Fruit fly (Drosophila melanogaster): ENCODE measurements around the gene RnrL.

The RnrL gene

DNA sequence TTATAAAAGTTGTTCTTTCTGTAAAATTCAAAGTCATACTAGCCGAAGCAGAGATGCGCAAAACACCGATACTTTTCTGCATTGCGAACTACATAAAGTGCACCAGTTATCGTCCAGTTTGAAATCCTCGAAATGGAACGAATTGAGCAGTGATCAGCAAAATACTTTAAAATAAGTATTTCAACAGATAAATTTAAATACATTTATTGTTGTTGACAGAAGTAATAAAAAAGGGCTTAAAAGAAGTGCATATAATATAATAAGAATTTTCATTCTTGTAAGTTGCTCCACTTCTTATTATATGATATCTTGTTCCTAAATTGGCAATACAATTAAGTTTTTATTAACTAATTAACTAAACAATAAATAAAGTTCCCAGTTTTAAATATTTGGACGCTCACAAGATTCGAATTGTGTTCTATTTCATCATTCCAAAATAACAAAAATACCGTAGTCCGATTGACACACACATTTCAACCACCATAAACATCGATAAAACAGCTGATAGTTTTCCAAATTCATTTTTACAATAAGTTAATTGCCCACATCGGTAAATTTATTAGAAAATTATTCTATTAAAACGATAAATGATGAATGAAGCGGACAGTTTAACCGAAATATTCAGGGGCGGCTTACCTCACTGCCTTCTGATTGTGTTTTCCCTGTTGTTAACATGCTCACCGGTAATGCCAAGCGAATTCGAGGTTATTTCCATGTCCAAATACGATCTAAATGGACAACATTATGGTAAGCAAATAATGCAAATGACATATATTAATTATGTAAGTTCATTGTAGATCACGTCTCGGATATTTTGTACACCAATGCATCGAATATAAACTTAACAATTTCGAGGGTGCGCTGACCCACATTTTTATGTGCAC, 13.2 kb downstream of the RnrL start, which contains the start of the genes Usp14 and CG4972 (continued):
- TF ChIP-seq rib (GFP tag; IDR thresholded peaks at IDR 0.05) (no peak), CG11723 (GFP tag; optimal IDR thresholded peaks at IDR 0.05) (peak; percentile 80), grau (tag; optimal IDR thresholded peaks at IDR 0.05) (peak; percentile 25), nmo (GFP tag; optimal IDR thresholded peaks at IDR 0.05) (peak; percentile 71), CG1792 (GFP tag; optimal IDR thresholded peaks at IDR 0.05) (no peak), pzg (GFP tag; optimal IDR thresholded peaks at IDR 0.05) (peak; percentile 40), BtbVII (GFP tag; optimal IDR thresholded peaks at IDR 0.05) (no peak), vvl (GFP tag; IDR thresholded peaks at IDR 0.05) (no peak), yki (optimal IDR thresholded peaks at IDR 0.05) (no peak), CG4617 (GFP tag; optimal IDR thresholded peaks at IDR 0.05; ENCODE audit: borderline replicate concordance) (peak; percentile 19), CG14667 (GFP tag; IDR thresholded peaks at IDR 0.05) (peak; percentile 70; the same call in 1 of the 2 replicates), nerfin-1 (tag; optimal IDR thresholded peaks at IDR 0.05) (no peak), Hr3 (GFP tag; optimal IDR thresholded peaks at IDR 0.05) (peak; percentile 0), sna (GFP tag; IDR thresholded peaks at IDR 0.05; ENCODE audit: partially characterized antibody) (0 out of 2 replicates have a peak, but pooled peaks have one; percentile 9), CG15073 (GFP tag; optimal IDR thresholded peaks at IDR 0.05) (no peak), CG16813 (GFP tag; IDR thresholded peaks at IDR 0.05; ENCODE audit: partially characterized antibody) (0 out of 3 replicates have a peak, but pooled peaks have one; percentile 41), ERR (GFP tag; optimal IDR thresholded peaks at IDR 0.05) (no peak), BEAF-32 (GFP tag; optimal IDR thresholded peaks at IDR 0.05) (peak; percentile 80), NK7.1 (GFP tag; optimal IDR thresholded peaks at IDR 0.05) (no peak), bigmax (GFP tag; optimal IDR thresholded peaks at IDR 0.05) (peak; percentile 90), trh (GFP tag; optimal IDR thresholded peaks at IDR 0.05) (no peak), CG10267 (tag; optimal IDR thresholded peaks at IDR 0.05) (peak; percentile 16), Meics (GFP tag; optimal IDR thresholded peaks at IDR 0.05) (no peak), Sry-β (GFP tag; optimal IDR thresholded peaks at IDR 0.05) (peak; percentile 61), CG7963 (GFP tag; IDR thresholded peaks at IDR 0.05; ENCODE audit: partially characterized antibody) (0 out of 3 replicates have a peak, but pooled peaks have one; percentile 6), CG17912 (GFP tag; optimal IDR thresholded peaks at IDR 0.05) (no peak), ab (GFP tag; optimal IDR thresholded peaks at IDR 0.05) (no peak), CG12659 (GFP tag; optimal IDR thresholded peaks at IDR 0.05) (peak; percentile 41), tx (GFP tag; optimal IDR thresholded peaks at IDR 0.05) (no peak), eve (GFP tag; optimal IDR thresholded peaks at IDR 0.05) (no peak), bbx (GFP tag; IDR thresholded peaks at IDR 0.05; ENCODE audit: partially characterized antibody) (peak; percentile 42), phol (tag; optimal IDR thresholded peaks at IDR 0.05) (peak; percentile 60), CG3847 (GFP tag; IDR thresholded peaks at IDR 0.05) (no peak), CG17802 (tag; optimal IDR thresholded peaks at IDR 0.05) (peak; percentile 86), CG8290 (GFP tag; optimal IDR thresholded peaks at IDR 0.05) (peak; percentile 6), CG8290 (tag; optimal IDR thresholded peaks at IDR 0.05) (no peak), knrl (GFP tag; IDR thresholded peaks at IDR 0.05; ENCODE audit: partially characterized antibody) (peak; percentile 66), en (GFP tag; optimal IDR thresholded peaks at IDR 0.05) (no peak), CG31441 (GFP tag; IDR thresholded peaks at IDR 0.05) (no peak), mld (GFP tag; IDR thresholded peaks at IDR 0.05; ENCODE audit: partially characterized antibody) (no peak), gsb-n (tag; optimal IDR thresholded peaks at IDR 0.05) (no peak), dmrt11E (tag; optimal IDR thresholded peaks at IDR 0.05) (peak; percentile 39), CG42726 (GFP tag; IDR thresholded peaks at IDR 0.05; ENCODE audit: partially characterized antibody) (0 out of 2 replicates have a peak, but pooled peaks have one; percentile 9), HLH54F (GFP tag; optimal IDR thresholded peaks at IDR 0.05) (no peak), pnt (GFP tag; optimal IDR thresholded peaks at IDR 0.05) (no peak), Bgb (GFP tag; IDR thresholded peaks at IDR 0.05; ENCODE audit: partially characterized antibody) (peak; percentile 38; the same call in 1 of the 2 replicates), CG8924 (tag; optimal IDR thresholded peaks at IDR 0.05) (peak; percentile 40), CG18599 (GFP tag; optimal IDR thresholded peaks at IDR 0.05) (no peak)

Data from whole organism, embryonic.